Worm (Caenorhabditis elegans) whole organism, L4/young adult: ENCODE measurements around the gene gadr-2.

Experiments
- W03F9.2 ChIP-seq: fragments of 150-350 bp; optimal IDR thresholded peaks from 2 replicates; lab custom pipeline; 2014; ENCODE audit warnings: missing biosample characterization, missing genetic modification characterization
- dao-5 ChIP-seq: sonication (generic microtip); optimal IDR thresholded peaks from 2 replicates; lab custom pipeline; 2016; ENCODE audit warnings: missing genotype, missing genetic modification characterization, moderate library complexity, missing compliant biosample characterization
- him-1 ChIP-seq: sonication (generic microtip); optimal IDR thresholded peaks from 2 replicates; lab custom pipeline; 2016; ENCODE audit warnings: missing genotype, missing genetic modification reagents, missing genetic modification characterization, missing compliant biosample characterization

- no peak for TF ChIP-seq him-1 (tag; lab: Kevin White, UChicago)
- TF ChIP-seq W03F9.2 (tag; lab: Kevin White, UChicago) = no peak
- TF ChIP-seq dao-5 (tag; lab: Kevin White, UChicago) = no peak
These were observed 33.7 kb upstream of the gadr-2 start, which contains the start of gene nlp-35 for ce11 chrIV:9518608-9519007.
